Fruit fly (Drosophila melanogaster): ENCODE results near the gene Bre1.

The Bre1 gene

dm6 chr3L:5779476-5780401, 14.3 kb downstream of the Bre1 start, which contains the start of the genes Myt1, PGRP-LD and Pmi:
TSS of gene Myt1 (minus strand) at chr3L:5779591.
TSS of gene PGRP-LD (plus strand) at chr3L:5780051.
TSS of gene Pmi (plus strand) at chr3L:5780051.
- TF ChIP-seq h (optimal IDR thresholded peaks at IDR 0.05) (no peak), Sin3A (optimal IDR thresholded peaks at IDR 0.05) (no peak), insv (optimal IDR thresholded peaks at IDR 0.05) (no peak), psq (optimal IDR thresholded peaks at IDR 0.05) (no peak), Myc (optimal IDR thresholded peaks at IDR 0.05) (no peak), ttk (optimal IDR thresholded peaks at IDR 0.05) (no peak)

- TF ChIP-seq h (optimal IDR thresholded peaks at IDR 0.05) (no peak), insv (optimal IDR thresholded peaks at IDR 0.05) (no peak), ttk (optimal IDR thresholded peaks at IDR 0.05) (no peak), Sin3A (optimal IDR thresholded peaks at IDR 0.05) (no peak), Myc (optimal IDR thresholded peaks at IDR 0.05) (no peak), psq (optimal IDR thresholded peaks at IDR 0.05) (no peak)
Measured at dm6 chr3L:5777114-5777513, 16.9 kb downstream of the Bre1 start, which contains the start of gene vito. TSS of gene vito (minus strand) at chr3L:5777333.

- TF ChIP-seq ttk (optimal IDR thresholded peaks at IDR 0.05) (no peak), h (optimal IDR thresholded peaks at IDR 0.05) (no peak), psq (optimal IDR thresholded peaks at IDR 0.05) (no peak), Myc (optimal IDR thresholded peaks at IDR 0.05) (no peak), Sin3A (optimal IDR thresholded peaks at IDR 0.05) (no peak), insv (optimal IDR thresholded peaks at IDR 0.05) (no peak)
Measured at dm6 chr3L:5774782-5775181, 19.2 kb downstream of the Bre1 start.

DNA sequence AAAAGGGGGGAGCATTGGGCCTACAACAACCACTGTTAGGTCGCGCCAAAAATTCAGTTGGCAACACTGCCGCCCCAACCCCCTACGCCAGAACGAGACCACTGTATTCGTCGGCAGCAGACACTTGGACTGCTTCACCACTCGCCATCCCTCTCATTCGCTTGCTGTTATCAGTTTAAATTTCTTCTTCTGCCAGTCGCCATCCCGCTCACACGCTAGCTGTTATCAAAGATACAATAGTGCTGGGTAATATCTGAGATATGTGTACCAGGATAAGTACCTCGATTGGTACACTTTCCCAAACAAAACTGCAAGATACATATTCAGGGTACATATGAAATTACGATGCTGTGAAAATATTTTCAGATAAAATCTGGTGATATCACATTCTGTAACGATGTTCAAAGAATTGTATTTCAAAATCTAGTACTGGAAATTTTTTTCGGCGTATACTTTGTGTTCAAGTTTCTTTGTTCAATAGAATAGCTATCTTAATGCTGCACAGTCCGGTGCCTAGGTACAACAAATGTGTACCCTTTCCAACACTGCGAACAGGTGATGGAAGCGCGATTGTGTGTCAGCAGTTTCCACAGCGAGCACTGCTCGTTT, 23.1 kb downstream of the Bre1 start:
- TF ChIP-seq Myc (optimal IDR thresholded peaks at IDR 0.05), result no peak
- no peak for TF ChIP-seq Sin3A (optimal IDR thresholded peaks at IDR 0.05)
- TF ChIP-seq h (optimal IDR thresholded peaks at IDR 0.05), result no peak
- no peak for TF ChIP-seq psq (optimal IDR thresholded peaks at IDR 0.05)
- no peak for TF ChIP-seq insv (optimal IDR thresholded peaks at IDR 0.05)
- TF ChIP-seq ttk (optimal IDR thresholded peaks at IDR 0.05), result no peak

- TF ChIP-seq insv (optimal IDR thresholded peaks at IDR 0.05) (no peak), ttk (optimal IDR thresholded peaks at IDR 0.05) (peak; percentile 24), psq (optimal IDR thresholded peaks at IDR 0.05) (no peak), Sin3A (optimal IDR thresholded peaks at IDR 0.05) (no peak), Myc (optimal IDR thresholded peaks at IDR 0.05) (no peak)
Measured at dm6 chr3L:5770113-5770798, 23.7 kb downstream of the Bre1 start.

- TF ChIP-seq ttk (optimal IDR thresholded peaks at IDR 0.05) (no peak), psq (optimal IDR thresholded peaks at IDR 0.05) (peak; percentile 65), insv (optimal IDR thresholded peaks at IDR 0.05) (no peak), Sin3A (optimal IDR thresholded peaks at IDR 0.05) (no peak), Myc (optimal IDR thresholded peaks at IDR 0.05) (no peak), h (optimal IDR thresholded peaks at IDR 0.05) (no peak)
Measured at dm6 chr3L:5768532-5769497, 25.2 kb downstream of the Bre1 start, which contains the start of the genes Ppat-Dpck and scny. TSS of gene Ppat-Dpck (minus strand) at chr3L:5768794. TSS of gene scny (plus strand) at chr3L:5769002.

DNA sequence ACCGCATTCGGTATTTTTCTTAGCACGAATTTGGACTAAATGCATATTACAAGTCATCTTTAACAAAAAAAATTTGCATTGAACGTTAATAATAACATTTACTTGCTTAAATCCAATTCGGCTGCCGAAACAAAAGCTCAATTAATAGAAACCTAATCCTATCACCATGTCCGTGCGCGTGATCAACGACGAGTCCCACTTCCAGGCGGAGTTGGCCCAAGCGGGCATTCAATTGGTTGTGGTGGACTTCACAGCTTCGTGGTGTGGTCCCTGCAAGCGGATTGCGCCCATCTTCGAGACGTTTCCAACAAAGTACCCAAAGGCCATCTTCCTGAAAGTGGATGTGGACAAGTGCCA, 28.2 kb downstream of the Bre1 start, which contains the start of gene Txl:
Gene Txl, plus strand, starts transcription at position 3 of the 357 bp plus-strand sequence.
- TF ChIP-seq Sin3A (optimal IDR thresholded peaks at IDR 0.05) (no peak), h (optimal IDR thresholded peaks at IDR 0.05) (no peak), insv (optimal IDR thresholded peaks at IDR 0.05) (no peak), psq (optimal IDR thresholded peaks at IDR 0.05) (no peak), ttk (optimal IDR thresholded peaks at IDR 0.05) (no peak), Myc (optimal IDR thresholded peaks at IDR 0.05) (no peak)

DNA sequence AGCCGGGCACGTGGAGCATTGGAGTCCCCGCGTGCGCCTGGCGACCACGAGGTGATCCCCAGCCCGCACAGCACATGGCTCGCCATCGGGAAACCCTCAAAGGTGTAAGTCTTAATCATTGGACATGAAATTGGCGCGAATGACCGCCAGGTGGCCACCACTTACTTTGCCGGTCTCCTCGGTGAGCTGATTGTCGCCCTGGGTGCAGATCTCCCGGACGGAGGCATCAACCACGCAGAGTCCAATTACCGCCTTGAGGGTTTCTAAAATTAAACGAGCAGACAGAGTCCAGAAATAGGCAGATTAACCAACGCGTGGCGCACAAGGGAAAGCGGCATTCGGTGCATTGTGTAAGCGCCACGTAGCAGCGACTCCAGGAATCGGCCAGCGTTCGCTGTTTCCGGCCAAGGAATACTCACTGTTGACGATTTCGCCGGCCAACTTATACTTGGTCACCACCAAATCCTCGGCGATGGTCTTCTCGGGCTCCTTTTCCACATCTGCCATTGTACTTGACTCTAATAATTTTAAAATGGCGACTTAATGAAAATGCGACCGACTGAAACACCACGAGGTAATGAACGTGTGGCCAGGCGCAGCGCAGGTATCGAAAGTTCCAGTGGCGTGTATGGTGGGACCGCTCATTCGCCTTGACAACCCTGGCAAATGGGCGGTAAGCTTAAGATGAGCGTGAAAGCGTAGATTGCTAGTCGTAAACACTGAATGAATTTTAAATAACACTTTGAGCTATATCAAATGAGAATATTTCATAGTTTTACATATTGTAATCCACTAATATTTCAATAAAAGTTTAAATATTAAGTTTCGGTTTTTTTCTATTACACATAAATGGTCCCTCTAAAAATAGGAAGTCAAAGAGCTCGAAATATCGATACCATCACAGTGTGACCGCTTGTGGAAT, 28.8 kb downstream of the Bre1 start, which contains the start of gene CG10576:
Gene CG10576, minus strand, starts transcription at position 781 of the 922 bp plus-strand sequence.
- TF ChIP-seq h (optimal IDR thresholded peaks at IDR 0.05), result no peak
- no peak for TF ChIP-seq ttk (optimal IDR thresholded peaks at IDR 0.05)
- no peak for TF ChIP-seq psq (optimal IDR thresholded peaks at IDR 0.05)
- TF ChIP-seq Sin3A (optimal IDR thresholded peaks at IDR 0.05), result no peak
- TF ChIP-seq insv (optimal IDR thresholded peaks at IDR 0.05), result no peak

DNA sequence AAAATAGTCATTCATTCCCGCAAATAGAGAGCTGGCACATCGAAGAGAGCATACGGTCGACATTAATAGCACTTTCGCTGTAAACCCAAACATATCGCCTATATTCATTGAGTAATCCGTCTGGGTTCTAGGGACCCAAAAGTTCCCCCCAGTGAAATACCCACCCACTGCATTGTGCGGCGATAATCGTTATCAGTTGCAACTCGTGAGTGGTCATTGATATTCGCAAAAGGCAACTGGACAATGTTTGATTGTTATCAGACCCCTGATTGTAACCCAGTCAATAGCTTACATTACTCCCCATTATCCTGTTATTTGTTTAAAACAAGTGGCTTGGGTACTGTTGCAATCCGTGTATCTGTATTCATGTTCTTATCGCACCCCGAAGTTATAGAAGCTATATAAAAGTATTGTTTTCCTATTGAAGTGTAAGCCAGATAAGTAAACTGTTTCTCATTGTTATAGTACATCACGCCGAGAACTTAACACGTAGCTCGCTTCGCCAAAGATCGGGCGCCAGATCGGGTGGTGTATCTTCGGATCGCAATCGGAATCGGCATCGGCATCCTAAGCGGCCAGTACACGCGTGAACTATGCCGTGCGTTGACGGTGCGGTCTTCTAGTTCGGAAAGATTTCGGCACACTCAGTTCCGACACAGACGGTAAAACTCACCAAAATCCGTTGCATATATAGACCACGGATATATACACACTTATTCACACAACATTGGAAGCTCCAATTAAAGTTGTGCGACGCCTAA, 40.2 kb downstream of the Bre1 start:
- no peak for TF ChIP-seq h (optimal IDR thresholded peaks at IDR 0.05)
- TF ChIP-seq psq (optimal IDR thresholded peaks at IDR 0.05), result no peak
- no peak for TF ChIP-seq ttk (optimal IDR thresholded peaks at IDR 0.05)
- TF ChIP-seq Myc (optimal IDR thresholded peaks at IDR 0.05), result no peak
- no peak for TF ChIP-seq Sin3A (optimal IDR thresholded peaks at IDR 0.05)
- no peak for TF ChIP-seq insv (optimal IDR thresholded peaks at IDR 0.05)
